Worm (Caenorhabditis elegans): ENCODE results near the gene T07C4.3.

T07C4.3 gene

ce11 chrIII:10357598-10358186 is 5.7 kb downstream of the T07C4.3 start, which contains the start of gene umps-1:
TSS of gene umps-1 (minus strand) at chrIII:10357648.
- TF ChIP-seq flh-1 (GFP tag; optimal IDR thresholded peaks at IDR 0.05) (no peak), lin-32 (GFP tag; optimal IDR thresholded peaks at IDR 0.05) (no peak), zip-8 (tag; optimal IDR thresholded peaks at IDR 0.05) (peak; percentile 93), lsy-2 (tag; optimal IDR thresholded peaks at IDR 0.05) (peak; percentile 94)

ce11 chrIII:10358751-10359150 is 6.8 kb downstream of the T07C4.3 start:
- TF ChIP-seq ceh-83 (GFP tag; optimal IDR thresholded peaks at IDR 0.05) (no peak), flh-1 (GFP tag; optimal IDR thresholded peaks at IDR 0.05) (no peak), ceh-39 (tag; optimal IDR thresholded peaks at IDR 0.05) (no peak), drap-1 (GFP tag; optimal IDR thresholded peaks at IDR 0.05) (no peak), snpc-4 (tag; optimal IDR thresholded peaks at IDR 0.05) (no peak), hlh-1 (tag; optimal IDR thresholded peaks at IDR 0.05) (no peak), ces-1 (GFP tag; optimal IDR thresholded peaks at IDR 0.05) (peak; percentile 21), sptf-1 (tag; optimal IDR thresholded peaks at IDR 0.05) (no peak)

- TF ChIP-seq mls-2 (tag; optimal IDR thresholded peaks at IDR 0.05) (no peak), ces-1 (GFP tag; optimal IDR thresholded peaks at IDR 0.05) (peak; percentile 24), sem-2 (GFP tag; optimal IDR thresholded peaks at IDR 0.05) (no peak), ceh-39 (tag; optimal IDR thresholded peaks at IDR 0.05) (no peak)
These were observed 8.0 kb downstream of the T07C4.3 start for ce11 chrIII:10359916-10360315.

ce11 chrIII:10361456-10361855 is 9.5 kb downstream of the T07C4.3 start:
- no peak for TF ChIP-seq unc-39 (tag; optimal IDR thresholded peaks at IDR 0.05)
- TF ChIP-seq zip-8 (tag; optimal IDR thresholded peaks at IDR 0.05), result peak; percentile 93

- TF ChIP-seq snpc-4 (tag; optimal IDR thresholded peaks at IDR 0.05) (no peak), ceh-83 (GFP tag; optimal IDR thresholded peaks at IDR 0.05) (no peak), mls-2 (tag; optimal IDR thresholded peaks at IDR 0.05) (no peak), zip-8 (tag; optimal IDR thresholded peaks at IDR 0.05) (no peak), mep-1 (tag; optimal IDR thresholded peaks at IDR 0.05) (no peak), M03D4.4 (tag; optimal IDR thresholded peaks at IDR 0.05) (no peak), bed-3 (GFP tag; optimal IDR thresholded peaks at IDR 0.05) (no peak), pha-4 (tag; optimal IDR thresholded peaks at IDR 0.05) (no peak), lsy-2 (tag; optimal IDR thresholded peaks at IDR 0.05) (no peak), drap-1 (GFP tag; optimal IDR thresholded peaks at IDR 0.05) (no peak), blmp-1 (tag; optimal IDR thresholded peaks at IDR 0.05) (no peak), unc-62 (GFP tag; optimal IDR thresholded peaks at IDR 0.05) (no peak)
These were observed 11.0 kb downstream of the T07C4.3 start for ce11 chrIII:10362920-10363319.

- no peak for TF ChIP-seq ceh-39 (tag; optimal IDR thresholded peaks at IDR 0.05)
These were observed 12.7 kb downstream of the T07C4.3 start, which contains the start of gene tbc-8 for ce11 chrIII:10364656-10365055. TSS of gene tbc-8 (plus strand) at chrIII:10364956.

ce11 chrIII:10367355-10367909 is 15.5 kb downstream of the T07C4.3 start:
- TF ChIP-seq cnd-1 (tag; optimal IDR thresholded peaks at IDR 0.05), result no peak
- no peak for TF ChIP-seq bed-3 (GFP tag; optimal IDR thresholded peaks at IDR 0.05)
- TF ChIP-seq ces-1 (GFP tag; optimal IDR thresholded peaks at IDR 0.05), result peak; percentile 31

ce11 chrIII:10373845-10374244 is 21.9 kb downstream of the T07C4.3 start:
- TF ChIP-seq nhr-237 (tag; optimal IDR thresholded peaks at IDR 0.05), result no peak
- TF ChIP-seq mls-2 (tag; optimal IDR thresholded peaks at IDR 0.05), result no peak
- no peak for TF ChIP-seq snpc-4 (tag; optimal IDR thresholded peaks at IDR 0.05)
- no peak for TF ChIP-seq hlh-1 (tag; optimal IDR thresholded peaks at IDR 0.05)
- no peak for TF ChIP-seq ham-2 (GFP tag; optimal IDR thresholded peaks at IDR 0.05)
- no peak for TF ChIP-seq unc-120 (tag; optimal IDR thresholded peaks at IDR 0.05; ENCODE audit: poor library complexity, severe bottlenecking)
- no peak for TF ChIP-seq unc-39 (tag; optimal IDR thresholded peaks at IDR 0.05)
- TF ChIP-seq blmp-1 (tag; optimal IDR thresholded peaks at IDR 0.05), result no peak
- TF ChIP-seq sptf-1 (tag; optimal IDR thresholded peaks at IDR 0.05), result no peak
- no peak for TF ChIP-seq ceh-39 (tag; optimal IDR thresholded peaks at IDR 0.05)
- no peak for TF ChIP-seq lsy-2 (tag; optimal IDR thresholded peaks at IDR 0.05)
- no peak for TF ChIP-seq flh-1 (GFP tag; optimal IDR thresholded peaks at IDR 0.05)
- TF ChIP-seq cnd-1 (tag; optimal IDR thresholded peaks at IDR 0.05), result no peak
- no peak for TF ChIP-seq tbx-8 (GFP tag; optimal IDR thresholded peaks at IDR 0.05)
- no peak for TF ChIP-seq bed-3 (GFP tag; optimal IDR thresholded peaks at IDR 0.05)
- no peak for TF ChIP-seq zip-8 (tag; optimal IDR thresholded peaks at IDR 0.05)
- no peak for TF ChIP-seq elt-3 (tag; optimal IDR thresholded peaks at IDR 0.05)
- TF ChIP-seq nhr-2 (tag; optimal IDR thresholded peaks at IDR 0.05), result no peak

All from whole organism, mixed stage, embryonic.